Fruit fly (Drosophila melanogaster) whole organism, embryonic: ENCODE data around the gene Sfxn2.

ENCODE experiments used
- Awh ChIP-seq: fragments of 200-800 bp; sonication (Bioruptor generic); IDR thresholded peaks from 2 replicates; pipeline ENCODE4, ENCODE4 v1.3.6; 2022; ENCODE audit warnings: missing biosample characterization, missing genetic modification characterization
- Bgb ChIP-seq: fragments of 200-800 bp; sonication (Bioruptor generic); IDR thresholded peaks from 2 replicates; pipeline ENCODE4 v1.3.6; 2022; ENCODE audit warnings: missing biosample characterization, missing genetic modification characterization; ENCODE audit not compliant: partially characterized antibody
- BtbVII ChIP-seq: fragments of 200-800 bp; sonication (Bioruptor generic); optimal IDR thresholded peaks from 3 replicates; lab custom pipeline; 2017; ENCODE audit warnings: missing biosample characterization, mild to moderate bottlenecking, missing genetic modification characterization
- C15 ChIP-seq: fragments of 200-800 bp; sonication (Bioruptor generic); IDR thresholded peaks from 3 replicates; pipeline ENCODE4 v1.3.6; 2022; ENCODE audit warnings: missing biosample characterization, missing genetic modification characterization
- CG10959 ChIP-seq: fragments of 200-800 bp; sonication (Bioruptor generic); IDR thresholded peaks from 2 replicates; pipeline ENCODE4 v1.3.6; 2022; ENCODE audit warnings: missing biosample characterization, missing genetic modification characterization
- CG15269 ChIP-seq: fragments of 200-800 bp; sonication (Bioruptor generic); optimal IDR thresholded peaks from 2 replicates; lab custom pipeline; 2018; ENCODE audit warnings: missing biosample characterization, mild to moderate bottlenecking, missing genetic modification characterization, moderate library complexity
- CG1529 ChIP-seq: fragments of 200-800 bp; sonication (Bioruptor generic); optimal IDR thresholded peaks from 3 replicates; lab custom pipeline; 2018; ENCODE audit warnings: missing biosample characterization, missing genetic modification characterization
- CG15479 ChIP-seq: fragments of 200-800 bp; sonication (Bioruptor generic); optimal IDR thresholded peaks from 3 replicates; lab custom pipeline; 2019; ENCODE audit warnings: missing biosample characterization, mild to moderate bottlenecking, missing genetic modification characterization, moderate library complexity
- CG1602 ChIP-seq: fragments of 200-800 bp; sonication (Bioruptor generic); optimal IDR thresholded peaks from 3 replicates; lab custom pipeline; 2016; ENCODE audit warnings: missing biosample characterization, missing genetic modification characterization
- CG1647 ChIP-seq: fragments of 200-800 bp; sonication (Bioruptor generic); optimal IDR thresholded peaks from 3 replicates; lab custom pipeline; 2016; ENCODE audit warnings: missing biosample characterization, missing genetic modification characterization
- CG16813 ChIP-seq: fragments of 200-800 bp; sonication (Bioruptor generic); IDR thresholded peaks from 3 replicates; pipeline ENCODE4 v1.3.6; 2022; ENCODE audit warnings: missing biosample characterization, missing genetic modification characterization; ENCODE audit not compliant: partially characterized antibody
- CG17361 ChIP-seq: fragments of 200-800 bp; sonication (Bioruptor generic); IDR thresholded peaks from 3 replicates; pipeline ENCODE4 v1.3.6; 2022; ENCODE audit warnings: missing biosample characterization, missing genetic modification characterization
- CG2120 ChIP-seq: fragments of 200-800 bp; sonication (Bioruptor generic); optimal IDR thresholded peaks from 3 replicates; lab custom pipeline; 2016; ENCODE audit warnings: missing biosample characterization, missing genetic modification characterization
- CG3726 ChIP-seq: fragments of 200-800 bp; sonication (Bioruptor generic); IDR thresholded peaks from 3 replicates; pipeline ENCODE4, ENCODE4 v1.3.6; 2022; ENCODE audit warnings: missing biosample characterization, missing genetic modification characterization
- CG42726 ChIP-seq: fragments of 200-800 bp; sonication (Bioruptor generic); IDR thresholded peaks from 2 replicates; pipeline ENCODE4 v1.3.6; 2022; ENCODE audit warnings: missing biosample characterization, missing genetic modification characterization; ENCODE audit not compliant: partially characterized antibody
- CG5245 ChIP-seq: fragments of 200-800 bp; sonication (Bioruptor generic); optimal IDR thresholded peaks from 3 replicates; lab custom pipeline; 2016; ENCODE audit warnings: missing biosample characterization, missing genetic modification characterization
- CG6175 ChIP-seq: fragments of 200-800 bp; sonication (Bioruptor generic); IDR thresholded peaks from 3 replicates; pipeline ENCODE4 v1.3.6; 2022; ENCODE audit warnings: missing biosample characterization, missing genetic modification characterization
- CG7839 ChIP-seq: fragments of 200-800 bp; sonication (Bioruptor generic); optimal IDR thresholded peaks from 3 replicates; lab custom pipeline; 2018; ENCODE audit warnings: missing biosample characterization, mild to moderate bottlenecking, missing genetic modification characterization, moderate library complexity
- CG8478 ChIP-seq: fragments of >200 bp; optimal IDR thresholded peaks from 2 replicates; lab custom pipeline; 2018
- CHES-1-like ChIP-seq: fragments of 200-800 bp; sonication (Bioruptor generic); optimal IDR thresholded peaks from 2 replicates; lab custom pipeline; 2016; ENCODE audit warnings: missing biosample characterization, missing genetic modification characterization
- Camta ChIP-seq: fragments of 200-800 bp; sonication (Bioruptor generic); optimal IDR thresholded peaks from 2 replicates; lab custom pipeline; 2016; ENCODE audit warnings: missing biosample characterization, missing genetic modification characterization
- D19B ChIP-seq: fragments of 200-800 bp; sonication (Bioruptor generic); optimal IDR thresholded peaks from 2 replicates; lab custom pipeline; 2017; ENCODE audit warnings: missing biosample characterization, mild to moderate bottlenecking, missing genetic modification characterization
- Deaf1 ChIP-seq: fragments of 200-800 bp; optimal IDR thresholded peaks from 3 replicates; lab custom pipeline; 2019; ENCODE audit warnings: missing biosample characterization, mild to moderate bottlenecking, missing genetic modification characterization, moderate library complexity
- Dek ChIP-seq: fragments of 200-800 bp; sonication (Bioruptor generic); optimal IDR thresholded peaks from 3 replicates; lab custom pipeline; 2019; ENCODE audit warnings: missing biosample characterization, mild to moderate bottlenecking, missing genetic modification characterization, moderate library complexity
- E2f1 ChIP-seq: fragments of 200-800 bp; sonication (Bioruptor generic); IDR thresholded peaks from 2 replicates; pipeline ENCODE4 v1.3.6; 2022; ENCODE audit warnings: missing biosample characterization, missing genetic modification characterization
- Kr ChIP-seq: fragments of 200-800 bp; sonication (Bioruptor generic); optimal IDR thresholded peaks from 2 replicates; lab custom pipeline; 2017; ENCODE audit warnings: missing biosample characterization, mild to moderate bottlenecking, missing genetic modification characterization
- Lhr ChIP-seq: fragments of 200-800 bp; sonication (Bioruptor generic); optimal IDR thresholded peaks from 3 replicates; lab custom pipeline; 2017; ENCODE audit warnings: mild to moderate bottlenecking, missing biosample characterization, missing genetic modification reagents, missing genetic modification characterization
- MESR4 ChIP-seq: fragments of 200-800 bp; sonication (Bioruptor generic); optimal IDR thresholded peaks from 2 replicates; lab custom pipeline; 2018; ENCODE audit warnings: missing biosample characterization, mild to moderate bottlenecking, missing genetic modification characterization, moderate library complexity
- Optix ChIP-seq: fragments of 200-800 bp; sonication (Bioruptor generic); IDR thresholded peaks from 3 replicates; pipeline ENCODE4 v1.3.6; 2022; ENCODE audit warnings: missing biosample characterization, missing genetic modification characterization
- Scr ChIP-seq: fragments of 200-800 bp; sonication (Bioruptor generic); IDR thresholded peaks from 2 replicates; pipeline ENCODE4 v1.3.6; 2022; ENCODE audit warnings: missing biosample characterization, missing genetic modification characterization; ENCODE audit not compliant: partially characterized antibody
- Six4 ChIP-seq: fragments of 200-800 bp; sonication (Bioruptor generic); optimal IDR thresholded peaks from 2 replicates; lab custom pipeline; 2016; ENCODE audit warnings: missing biosample characterization, missing genetic modification characterization
- Ssrp ChIP-seq: fragments of 200-800 bp; sonication (Bioruptor generic); optimal IDR thresholded peaks from 2 replicates; lab custom pipeline; 2018; ENCODE audit warnings: missing biosample characterization, mild to moderate bottlenecking, missing genetic modification characterization, moderate library complexity
- Trl ChIP-seq, 3 experiments: fragments of >200 bp in 2 of 3; fragments of 200-800 bp in 1 of 3; sonication (Bioruptor generic) in 1 of 3; optimal IDR thresholded peaks; 2 replicates in 1 of 3; 3 replicates in 2 of 3; lab custom pipeline; 2016 to 2017; ENCODE audit warnings: missing biosample characterization in 1 of 3, missing genetic modification characterization in 1 of 3
- ase ChIP-seq: fragments of 200-800 bp; sonication (Bioruptor generic); IDR thresholded peaks from 3 replicates; pipeline ENCODE4 v1.3.6; 2022; ENCODE audit warnings: missing biosample characterization, missing genetic modification characterization
- bab2 ChIP-seq: fragments of 200-800 bp; sonication (Bioruptor generic); optimal IDR thresholded peaks from 2 replicates; lab custom pipeline; 2016; ENCODE audit warnings: missing biosample characterization, missing genetic modification characterization
- grau ChIP-seq: fragments of 200-800 bp; optimal IDR thresholded peaks from 3 replicates; lab custom pipeline; 2019; ENCODE audit warnings: missing biosample characterization, mild to moderate bottlenecking, missing genetic modification characterization, moderate library complexity
- hkb ChIP-seq, 2 experiments: fragments of 200-800 bp in 1 of 2; fragments of >200 bp in 1 of 2; sonication (Bioruptor generic) in 1 of 2; IDR thresholded peaks in 1 of 2; optimal IDR thresholded peaks in 1 of 2; 2 replicates each; pipeline versions ENCODE4 v1.3.6 to Lab custom; 2017 to 2022; ENCODE audit warnings: missing biosample characterization in 1 of 2, missing genetic modification characterization in 1 of 2
- ken ChIP-seq: fragments of 200-800 bp; sonication (Bioruptor generic); IDR thresholded peaks from 3 replicates; pipeline ENCODE4 v1.3.6; 2022; ENCODE audit warnings: missing biosample characterization, missing genetic modification characterization
- klu ChIP-seq: fragments of 200-800 bp; sonication (Bioruptor generic); IDR thresholded peaks from 2 replicates; pipeline ENCODE4 v1.3.6; 2022; ENCODE audit warnings: missing biosample characterization, missing genetic modification characterization
- lmd ChIP-seq: fragments of 200-800 bp; sonication (Bioruptor generic); IDR thresholded peaks from 2 replicates; pipeline ENCODE4 v1.3.6; 2022; ENCODE audit warnings: missing biosample characterization, missing genetic modification characterization
- lola ChIP-seq, 3 experiments: fragments of >200 bp in 2 of 3; fragments of 200-800 bp in 1 of 3; sonication (Bioruptor generic) in 1 of 3; optimal IDR thresholded peaks; 2 replicates each; lab custom pipeline; 2017 to 2019; ENCODE audit warnings: missing biosample characterization in 3 of 3, missing genetic modification characterization in 3 of 3, mild to moderate bottlenecking in 1 of 3, moderate library complexity in 1 of 3
- mirr ChIP-seq: fragments of 200-800 bp; sonication (Bioruptor generic); optimal IDR thresholded peaks from 3 replicates; lab custom pipeline; 2018; ENCODE audit warnings: missing biosample characterization, mild to moderate bottlenecking, missing genetic modification characterization
- nerfin-1 ChIP-seq: fragments of 200-800 bp; sonication (Bioruptor generic); optimal IDR thresholded peaks from 3 replicates; lab custom pipeline; 2019; ENCODE audit warnings: missing biosample characterization, mild to moderate bottlenecking, missing genetic modification characterization, moderate library complexity
- oc ChIP-seq: fragments of 200-800 bp; sonication (Bioruptor generic); optimal IDR thresholded peaks from 2 replicates; lab custom pipeline; 2018; ENCODE audit warnings: missing biosample characterization, mild to moderate bottlenecking, missing genetic modification characterization, moderate library complexity
- sob ChIP-seq: fragments of 200-800 bp; sonication (Bioruptor generic); IDR thresholded peaks from 2 replicates; pipeline ENCODE4 v1.3.6; 2022; ENCODE audit warnings: missing biosample characterization, missing genetic modification characterization
- ssp ChIP-seq: fragments of 200-800 bp; sonication (Bioruptor generic); IDR thresholded peaks from 2 replicates; pipeline ENCODE4 v1.3.6; 2022; ENCODE audit warnings: missing biosample characterization, missing genetic modification characterization

Gene Sfxn2

dm6 chr3L:19062472-19063409 lies at the start of gene Sfxn2, which contains the start of gene Ugt316A1 (continued):
- TF ChIP-seq Six4 = no peak
- TF ChIP-seq nerfin-1 (tag; lab: Kevin White, UChicago) = no peak
- peak; percentile 7; the same call in 1 of the 3 replicates for TF ChIP-seq CG16813 (GFP tag; lab: Robert Waterston, UW)
- peak in 1 of 2 experiments; percentile 26 for TF ChIP-seq Trl (optimal IDR thresholded peaks at IDR 0.05; lab: Kevin White, UChicago)
- TF ChIP-seq Trl (GFP tag; optimal IDR thresholded peaks at IDR 0.05; lab: Kevin White, UChicago) = peak; percentile 32
- peak; percentile 14 for TF ChIP-seq BtbVII
- peak; percentile 39; the same call in 1 of the 2 replicates for TF ChIP-seq ssp (GFP tag; lab: Robert Waterston, UW)
- TF ChIP-seq ken (GFP tag; lab: Robert Waterston, UW) = no peak
- TF ChIP-seq C15 (GFP tag; lab: Robert Waterston, UW) = no peak
- TF ChIP-seq lmd (GFP tag; lab: Robert Waterston, UW) = peak; percentile 35; the same call in 1 of the 2 replicates
- peak; percentile 42 for TF ChIP-seq oc (tag; lab: Kevin White, UChicago)
- peak; percentile 22 for TF ChIP-seq CG1602
- TF ChIP-seq Awh = peak; percentile 48; the same call in 1 of the 2 replicates
- 0 out of 2 replicates have a peak, but pooled peaks have one; percentile 47 for TF ChIP-seq sob (GFP tag; lab: Robert Waterston, UW)
- peak; percentile 20; the same call in 1 of the 2 replicates for TF ChIP-seq E2f1 (GFP tag; lab: Robert Waterston, UW)
- peak; percentile 48 for TF ChIP-seq Dek (tag; lab: Kevin White, UChicago)
- TF ChIP-seq MESR4 (GFP tag; lab: Kevin White, UChicago) = peak; percentile 83
- no peak for TF ChIP-seq CG3726 (GFP tag; lab: Robert Waterston, UW)
- TF ChIP-seq ase (GFP tag; lab: Robert Waterston, UW) = 0 out of 3 replicates have a peak, but pooled peaks have one; percentile 21
- TF ChIP-seq CG1647 (GFP tag; lab: Kevin White, UChicago) = peak; percentile 21
- TF ChIP-seq grau (tag; lab: Kevin White, UChicago) = peak; percentile 42
- TF ChIP-seq CG8478 (lab: Kevin White, UChicago) = peak; percentile 94
- peak; percentile 97 for TF ChIP-seq Lhr (GFP tag; lab: Kevin White, UChicago)
- TF ChIP-seq CG10959 (GFP tag; lab: Robert Waterston, UW) = 0 out of 2 replicates have a peak, but pooled peaks have one; percentile 31
- peak; percentile 16 for TF ChIP-seq CG5245 (GFP tag; lab: Kevin White, UChicago)
- no peak for TF ChIP-seq D19B (GFP tag; lab: Kevin White, UChicago)
- 0 out of 2 replicates have a peak, but pooled peaks have one; percentile 19 for TF ChIP-seq Scr (GFP tag; lab: Robert Waterston, UW)
- peak in 2 of 3 experiments; percentile 35 to 62 for TF ChIP-seq lola (GFP tag; optimal IDR thresholded peaks at IDR 0.05; lab: Kevin White, UChicago)
- peak; percentile 41 for TF ChIP-seq CHES-1-like (GFP tag; lab: Kevin White, UChicago)
- TF ChIP-seq klu = peak; percentile 61; the same call in 1 of the 2 replicates
- TF ChIP-seq CG42726 (GFP tag; lab: Robert Waterston, UW) = peak; percentile 53; the same call in 1 of the 2 replicates
- peak; percentile 24 for TF ChIP-seq CG7839 (tag; lab: Kevin White, UChicago)
- TF ChIP-seq CG17361 (GFP tag; lab: Robert Waterston, UW) = peak; percentile 71
- TF ChIP-seq CG2120 (GFP tag; lab: Kevin White, UChicago) = peak; percentile 76
- no peak for TF ChIP-seq Deaf1 (tag; lab: Kevin White, UChicago)
- peak; percentile 98 for TF ChIP-seq hkb (optimal IDR thresholded peaks at IDR 0.05; lab: Kevin White, UChicago)
- TF ChIP-seq hkb (GFP tag; IDR thresholded peaks at IDR 0.05; lab: Robert Waterston, UW) = no peak
- peak; percentile 9 for TF ChIP-seq Camta (GFP tag; lab: Kevin White, UChicago)
- peak; percentile 19 for TF ChIP-seq bab2 (GFP tag; lab: Kevin White, UChicago)
- peak; percentile 2 for TF ChIP-seq CG15269 (tag; lab: Kevin White, UChicago)
- no peak for TF ChIP-seq Kr
- peak; percentile 93 for TF ChIP-seq CG15479 (GFP tag; lab: Kevin White, UChicago)
- no peak for TF ChIP-seq CG1529 (GFP tag; lab: Kevin White, UChicago)
- no peak for TF ChIP-seq CG6175 (GFP tag; lab: Robert Waterston, UW)
- TF ChIP-seq mirr (GFP tag; lab: Kevin White, UChicago) = peak; percentile 4
- peak; percentile 51; the same call in 1 of the 3 replicates for TF ChIP-seq Optix (GFP tag; lab: Robert Waterston, UW)
- peak; percentile 22 for TF ChIP-seq Ssrp (tag; lab: Kevin White, UChicago)
- peak; percentile 41; the same call in 1 of the 2 replicates for TF ChIP-seq Bgb (GFP tag; lab: Robert Waterston, UW)
